Fruit fly (Drosophila melanogaster) whole organism, embryonic: ENCODE measurements around the gene Pi3K68D.

ENCODE experiments used
- Bgb ChIP-seq: fragments of 200-800 bp; sonication (Bioruptor generic); IDR thresholded peaks from 2 replicates; pipeline ENCODE4 v1.3.6; 2022; ENCODE audit warnings: missing biosample characterization, missing genetic modification characterization; ENCODE audit not compliant: partially characterized antibody
- BtbVII ChIP-seq: fragments of 200-800 bp; sonication (Bioruptor generic); optimal IDR thresholded peaks from 3 replicates; lab custom pipeline; 2017; ENCODE audit warnings: missing biosample characterization, mild to moderate bottlenecking, missing genetic modification characterization
- CG13287 ChIP-seq: fragments of 200-800 bp; sonication (Bioruptor generic); IDR thresholded peaks from 2 replicates; pipeline ENCODE4 v1.3.6; 2022; ENCODE audit warnings: missing biosample characterization, missing genetic modification characterization; ENCODE audit not compliant: partially characterized antibody
- CG14860 ChIP-seq: fragments of 200-800 bp; sonication (Bioruptor generic); IDR thresholded peaks from 3 replicates; pipeline ENCODE4 v1.3.6; 2022; ENCODE audit warnings: missing biosample characterization, missing genetic modification characterization; ENCODE audit not compliant: partially characterized antibody
- CG14965 ChIP-seq: fragments of 200-800 bp; sonication (Bioruptor generic); optimal IDR thresholded peaks from 2 replicates; lab custom pipeline; 2016; ENCODE audit warnings: missing biosample characterization, missing genetic modification characterization, borderline replicate concordance
- CG15514 ChIP-seq: fragments of 200-800 bp; sonication (Bioruptor generic); optimal IDR thresholded peaks from 3 replicates; lab custom pipeline; 2017; ENCODE audit warnings: missing biosample characterization, missing genetic modification characterization, mild to moderate bottlenecking, moderate library complexity, missing genetic modification reagents
- CG2116 ChIP-seq: fragments of 200-800 bp; sonication (Bioruptor generic); optimal IDR thresholded peaks from 3 replicates; lab custom pipeline; 2018; ENCODE audit warnings: missing biosample characterization, mild to moderate bottlenecking, missing genetic modification characterization
- CG2129 ChIP-seq: fragments of 200-800 bp; sonication (Bioruptor generic); IDR thresholded peaks from 2 replicates; pipeline ENCODE4 v1.3.6; 2022; ENCODE audit warnings: missing biosample characterization, missing genetic modification characterization; ENCODE audit not compliant: partially characterized antibody
- CG3995 ChIP-seq: fragments of 200-800 bp; sonication (Bioruptor generic); optimal IDR thresholded peaks from 3 replicates; lab custom pipeline; 2016; ENCODE audit warnings: missing biosample characterization, missing genetic modification characterization
- CG4617 ChIP-seq: fragments of 200-800 bp; sonication (Bioruptor generic); optimal IDR thresholded peaks from 3 replicates; lab custom pipeline; 2016; ENCODE audit warnings: missing biosample characterization, missing genetic modification characterization, borderline replicate concordance
- CG6683 ChIP-seq: fragments of 200-800 bp; sonication (Bioruptor generic); optimal IDR thresholded peaks from 2 replicates; lab custom pipeline; 2017; ENCODE audit warnings: missing biosample characterization, mild to moderate bottlenecking, missing genetic modification characterization, missing genetic modification reagents
- CG7745 ChIP-seq: fragments of 200-800 bp; sonication (Bioruptor generic); optimal IDR thresholded peaks from 2 replicates; lab custom pipeline; 2018; ENCODE audit warnings: missing biosample characterization, mild to moderate bottlenecking, missing genetic modification characterization, moderate library complexity
- CG7963 ChIP-seq: fragments of 200-800 bp; sonication (Bioruptor generic); IDR thresholded peaks from 3 replicates; pipeline ENCODE4 v1.3.6; 2022; ENCODE audit warnings: missing biosample characterization, missing genetic modification characterization; ENCODE audit not compliant: partially characterized antibody
- CG8944 ChIP-seq: fragments of 200-800 bp; sonication (Bioruptor generic); optimal IDR thresholded peaks from 3 replicates; lab custom pipeline; 2016; ENCODE audit warnings: missing biosample characterization, missing genetic modification characterization
- CG9797 ChIP-seq: fragments of 200-800 bp; sonication (Bioruptor generic); optimal IDR thresholded peaks from 3 replicates; lab custom pipeline; 2018; ENCODE audit warnings: missing biosample characterization, mild to moderate bottlenecking, missing genetic modification characterization
- D19A ChIP-seq: fragments of 200-800 bp; optimal IDR thresholded peaks from 3 replicates; lab custom pipeline; 2019; ENCODE audit warnings: missing biosample characterization, mild to moderate bottlenecking, missing genetic modification characterization, moderate library complexity
- Dll ChIP-seq: fragments of 200-800 bp; sonication (Bioruptor generic); IDR thresholded peaks from 4 replicates; pipeline ENCODE4 v1.3.6; 2022; ENCODE audit warnings: missing biosample characterization, missing genetic modification characterization; ENCODE audit not compliant: partially characterized antibody
- Doc2 ChIP-seq: fragments of 200-800 bp; sonication (Bioruptor generic); IDR thresholded peaks from 2 replicates; pipeline ENCODE4 v1.3.6; 2022; ENCODE audit warnings: missing biosample characterization, missing genetic modification characterization
- Dref ChIP-seq: fragments of 200-800 bp; sonication (Bioruptor generic); IDR thresholded peaks from 2 replicates; pipeline ENCODE4 v1.3.6; 2022; ENCODE audit warnings: missing biosample characterization, missing genetic modification characterization
- Ets97D ChIP-seq: fragments of 200-800 bp; sonication (Bioruptor generic); optimal IDR thresholded peaks from 3 replicates; lab custom pipeline; 2016; ENCODE audit warnings: missing biosample characterization, missing genetic modification characterization
- HLH4C ChIP-seq: fragments of 200-800 bp; sonication (Bioruptor generic); IDR thresholded peaks from 3 replicates; pipeline ENCODE4 v1.3.6; 2022; ENCODE audit warnings: missing biosample characterization, missing genetic modification characterization; ENCODE audit not compliant: partially characterized antibody
- HmgZ ChIP-seq: fragments of 200-800 bp; sonication (Bioruptor generic); optimal IDR thresholded peaks from 2 replicates; lab custom pipeline; 2018; ENCODE audit warnings: missing biosample characterization, mild to moderate bottlenecking, missing genetic modification characterization
- Jarid2 ChIP-seq: fragments of 200-800 bp; sonication (Bioruptor generic); optimal IDR thresholded peaks from 3 replicates; lab custom pipeline; 2017; ENCODE audit warnings: mild to moderate bottlenecking, missing biosample characterization, missing genetic modification reagents, missing genetic modification characterization
- Med ChIP-seq: fragments of 200-800 bp; sonication (Bioruptor generic); peaks from one replicate; lab custom pipeline; 2016; ENCODE audit warnings: missing biosample characterization, missing genetic modification characterization, mild to moderate bottlenecking, inconsistent platforms, moderate library complexity
- Nf-YC ChIP-seq: fragments of 200-800 bp; optimal IDR thresholded peaks from 3 replicates; lab custom pipeline; 2019; ENCODE audit warnings: missing biosample characterization, mild to moderate bottlenecking, missing genetic modification characterization, moderate library complexity
- Scr ChIP-seq: fragments of 200-800 bp; sonication (Bioruptor generic); IDR thresholded peaks from 2 replicates; pipeline ENCODE4 v1.3.6; 2022; ENCODE audit warnings: missing biosample characterization, missing genetic modification characterization; ENCODE audit not compliant: partially characterized antibody
- Six4 ChIP-seq: fragments of 200-800 bp; sonication (Bioruptor generic); optimal IDR thresholded peaks from 2 replicates; lab custom pipeline; 2016; ENCODE audit warnings: missing biosample characterization, missing genetic modification characterization
- Xbp1 ChIP-seq: fragments of 200-800 bp; sonication (Bioruptor generic); optimal IDR thresholded peaks from 3 replicates; lab custom pipeline; 2016; ENCODE audit warnings: missing biosample characterization, mild to moderate bottlenecking, missing genetic modification characterization
- YL-1 ChIP-seq: fragments of 200-800 bp; sonication (Bioruptor generic); optimal IDR thresholded peaks from 3 replicates; lab custom pipeline; 2017; ENCODE audit warnings: missing biosample characterization, mild to moderate bottlenecking, missing genetic modification characterization
- amos ChIP-seq: fragments of 200-800 bp; sonication (Bioruptor generic); IDR thresholded peaks from 2 replicates; pipeline ENCODE4 v1.3.6; 2022; ENCODE audit warnings: missing biosample characterization, missing genetic modification characterization; ENCODE audit not compliant: partially characterized antibody
- ato ChIP-seq: fragments of 200-800 bp; sonication (Bioruptor generic); IDR thresholded peaks from 2 replicates; pipeline ENCODE4 v1.3.6; 2022; ENCODE audit warnings: missing biosample characterization, missing genetic modification characterization; ENCODE audit not compliant: partially characterized antibody
- bbx ChIP-seq: fragments of 200-800 bp; sonication (Bioruptor generic); IDR thresholded peaks from 2 replicates; pipeline ENCODE4 v1.3.6; 2022; ENCODE audit warnings: missing biosample characterization, missing genetic modification characterization; ENCODE audit not compliant: partially characterized antibody
- bcd ChIP-seq: fragments of 200-800 bp; sonication (Bioruptor generic); optimal IDR thresholded peaks from 2 replicates; lab custom pipeline; 2017; ENCODE audit warnings: missing biosample characterization, mild to moderate bottlenecking, missing genetic modification characterization
- ems ChIP-seq: fragments of 200-800 bp; sonication (Bioruptor generic); optimal IDR thresholded peaks from 3 replicates; lab custom pipeline; 2016; ENCODE audit warnings: missing biosample characterization, missing genetic modification characterization
- en ChIP-seq: fragments of 200-800 bp; sonication (Bioruptor generic); optimal IDR thresholded peaks from 2 replicates; lab custom pipeline; 2016; ENCODE audit warnings: missing biosample characterization, missing genetic modification characterization
- grau ChIP-seq: fragments of 200-800 bp; optimal IDR thresholded peaks from 3 replicates; lab custom pipeline; 2019; ENCODE audit warnings: missing biosample characterization, mild to moderate bottlenecking, missing genetic modification characterization, moderate library complexity
- inv ChIP-seq: fragments of 200-800 bp; sonication (Bioruptor generic); IDR thresholded peaks from 2 replicates; pipeline ENCODE4 v1.3.6; 2022; ENCODE audit warnings: missing biosample characterization, missing genetic modification characterization; ENCODE audit not compliant: partially characterized antibody
- knrl ChIP-seq: fragments of 200-800 bp; sonication (Bioruptor generic); IDR thresholded peaks from 3 replicates; pipeline ENCODE4 v1.3.6; 2022; ENCODE audit warnings: missing biosample characterization, missing genetic modification characterization; ENCODE audit not compliant: partially characterized antibody
- mld ChIP-seq: fragments of 200-800 bp; sonication (Bioruptor generic); IDR thresholded peaks from 3 replicates; pipeline ENCODE4 v1.3.6; 2022; ENCODE audit warnings: missing biosample characterization, missing genetic modification characterization; ENCODE audit not compliant: partially characterized antibody
- nerfin-2 ChIP-seq: fragments of 200-800 bp; sonication (Bioruptor generic); IDR thresholded peaks from 2 replicates; pipeline ENCODE4 v1.3.6; 2022; ENCODE audit warnings: missing biosample characterization, missing genetic modification characterization; ENCODE audit not compliant: partially characterized antibody
- nmo ChIP-seq: fragments of 200-800 bp; sonication (Bioruptor generic); optimal IDR thresholded peaks from 2 replicates; lab custom pipeline; 2018; ENCODE audit warnings: missing biosample characterization, mild to moderate bottlenecking, missing genetic modification characterization, moderate library complexity
- pan ChIP-seq, 4 experiments: fragments of >200 bp in 3 of 4; fragments of 200-800 bp in 1 of 4; sonication (Bioruptor generic) in 1 of 4; optimal IDR thresholded peaks in 3 of 4; IDR thresholded peaks in 1 of 4; 2 replicates each; pipeline versions ENCODE4 v1.3.6 to Lab custom; 2017 to 2022; ENCODE audit warnings: missing biosample characterization in 2 of 4, missing genetic modification characterization in 2 of 4, mixed read lengths in 1 of 4
- pros ChIP-seq: fragments of 200-800 bp; sonication (Bioruptor generic); optimal IDR thresholded peaks from 3 replicates; lab custom pipeline; 2019; ENCODE audit warnings: missing biosample characterization, mild to moderate bottlenecking, missing genetic modification characterization, moderate library complexity
- scrt ChIP-seq: fragments of 200-800 bp; sonication (Bioruptor generic); optimal IDR thresholded peaks from 2 replicates; lab custom pipeline; 2018; ENCODE audit warnings: missing biosample characterization, mild to moderate bottlenecking, missing genetic modification characterization, moderate library complexity
- sens ChIP-seq: fragments of 200-800 bp; sonication (Bioruptor generic); peaks from one replicate; lab custom pipeline; 2016; ENCODE audit warnings: missing biosample characterization, missing genetic modification characterization
- tna ChIP-seq: fragments of 200-800 bp; sonication (Bioruptor generic); IDR thresholded peaks from 2 replicates; pipeline ENCODE4 v1.3.6; 2022; ENCODE audit warnings: missing biosample characterization, missing genetic modification characterization; ENCODE audit not compliant: partially characterized antibody

Pi3K68D gene

dm6 chr3L:11815220-11815797 lies 25.5 kb upstream of the Pi3K68D start, which contains the start of gene CG14130 (continued):
- TF ChIP-seq ems (no peak), BtbVII (GFP tag; lab: Kevin White, UChicago) (no peak), D19A (tag; lab: Kevin White, UChicago) (no peak), Jarid2 (GFP tag; lab: Kevin White, UChicago) (no peak), CG15514 (GFP tag; lab: Kevin White, UChicago) (peak; percentile 52), HLH4C (GFP tag; lab: Robert Waterston, UW) (peak; percentile 96), grau (tag; lab: Kevin White, UChicago) (no peak), CG14860 (peak; percentile 91), CG8944 (no peak), CG3995 (peak; percentile 98), CG9797 (GFP tag; lab: Kevin White, UChicago) (peak; percentile 4), bcd (peak; percentile 76), CG13287 (GFP tag; lab: Robert Waterston, UW) (peak; percentile 98), tna (GFP tag; lab: Robert Waterston, UW) (peak; percentile 92), ato (peak; percentile 91), Scr (GFP tag; lab: Robert Waterston, UW) (peak; percentile 90), Dll (peak; percentile 94), amos (GFP tag; lab: Robert Waterston, UW) (peak; percentile 91), YL-1 (GFP tag; lab: Kevin White, UChicago) (peak; percentile 6), Six4 (GFP tag; lab: Kevin White, UChicago) (no peak), CG2116 (GFP tag; lab: Kevin White, UChicago) (peak; percentile 94), CG4617 (peak; percentile 22), inv (GFP tag; lab: Robert Waterston, UW) (peak; percentile 79), Xbp1 (peak; percentile 31), Med (GFP tag; lab: Kevin White, UChicago) (peak; percentile 75), Ets97D (GFP tag; lab: Kevin White, UChicago) (peak; percentile 34), pan (optimal IDR thresholded peaks at IDR 0.05; lab: Kevin White, UChicago) (no peak), pan (GFP tag; optimal IDR thresholded peaks at IDR 0.05 in 1 of 2, IDR thresholded peaks at IDR 0.05 in 1 of 2) (no peak), CG7745 (tag; lab: Kevin White, UChicago) (no peak), scrt (GFP tag; lab: Kevin White, UChicago) (peak; percentile 98), Dref (GFP tag; lab: Robert Waterston, UW) (peak; percentile 98), CG2129 (GFP tag; lab: Robert Waterston, UW) (peak; percentile 86), sens (peak; percentile 81), en (no peak), nerfin-2 (GFP tag; lab: Robert Waterston, UW) (peak; percentile 91), knrl (GFP tag; lab: Robert Waterston, UW) (peak; percentile 84), nmo (GFP tag; lab: Kevin White, UChicago) (peak; percentile 6), CG6683 (no peak), mld (GFP tag; lab: Robert Waterston, UW) (peak; percentile 86), Bgb (GFP tag; lab: Robert Waterston, UW) (peak; percentile 95), CG14965 (no peak), Nf-YC (tag; lab: Kevin White, UChicago) (no peak), bbx (GFP tag; lab: Robert Waterston, UW) (peak; percentile 94), pros (GFP tag; lab: Kevin White, UChicago) (no peak), HmgZ (peak; percentile 56), CG7963 (peak; percentile 91), Doc2 (no peak)
